Worm (Caenorhabditis elegans): Measurements from ENCODE around the gene B0457.4.

Gene B0457.4

DNA sequence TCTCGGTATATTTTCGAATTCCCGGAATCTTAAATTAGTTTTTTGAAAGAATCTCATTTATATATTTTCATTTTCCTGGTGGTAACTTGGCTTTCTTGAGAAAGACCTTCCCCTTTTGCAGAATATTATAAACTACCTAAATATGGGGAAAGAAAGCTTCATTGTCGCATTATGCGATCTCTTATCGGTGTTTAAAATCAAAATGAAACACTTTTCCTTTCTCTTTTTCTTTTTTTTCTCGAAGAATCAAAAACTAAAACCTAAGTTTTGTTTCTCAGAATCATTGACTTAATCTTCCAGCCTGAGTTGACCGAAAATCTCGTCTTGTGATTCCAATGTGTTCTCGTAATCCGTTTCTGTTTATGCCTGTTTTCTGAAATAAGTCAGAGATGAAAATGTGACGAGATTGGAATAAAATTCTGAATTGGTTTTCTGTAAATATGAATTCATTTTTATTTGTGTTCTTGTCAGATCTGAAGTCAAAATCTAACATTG, 741 bp upstream of the B0457.4 start:
- TF ChIP-seq B0336.3 (GFP tag; IDR thresholded peaks at IDR 0.05) (no peak), lir-1 (GFP tag; conservative IDR thresholded peaks at IDR 0.05) (no peak), lsl-1 (GFP tag; optimal IDR thresholded peaks at IDR 0.05) (no peak), madf-10 (tag; optimal IDR thresholded peaks at IDR 0.05) (no peak), efl-1 (GFP tag; optimal IDR thresholded peaks at IDR 0.05) (no peak), T07F8.4 (tag; optimal IDR thresholded peaks at IDR 0.05) (no peak), ceh-40 (GFP tag; IDR thresholded peaks at IDR 0.05) (no peak), sdz-38 (tag; optimal IDR thresholded peaks at IDR 0.05) (no peak)

DNA sequence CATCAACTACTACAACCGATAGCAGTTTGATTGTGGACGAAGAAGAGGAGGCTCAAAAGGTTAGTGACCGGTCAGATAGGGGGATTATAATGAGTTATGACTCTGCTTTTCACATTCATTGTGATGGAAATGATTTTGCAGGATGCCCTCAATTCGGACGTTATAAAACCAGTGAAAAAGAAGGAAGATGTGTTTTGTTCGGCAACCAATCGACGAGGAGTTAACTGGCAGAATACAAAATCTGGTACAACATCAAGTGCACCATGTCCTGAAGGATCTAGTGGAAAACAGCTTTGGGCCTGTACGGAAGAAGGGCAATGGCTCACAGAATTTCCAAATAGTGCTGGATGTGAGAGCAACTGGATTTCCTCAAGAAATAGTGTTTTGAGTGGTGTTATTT, 8.0 kb downstream of the B0457.4 start:
- TF ChIP-seq dpff-1 (tag; optimal IDR thresholded peaks at IDR 0.05) (no peak), F33H1.4 (GFP tag; IDR thresholded peaks at IDR 0.05) (peak; percentile 9; the same call in 1 of the 2 replicates)

DNA sequence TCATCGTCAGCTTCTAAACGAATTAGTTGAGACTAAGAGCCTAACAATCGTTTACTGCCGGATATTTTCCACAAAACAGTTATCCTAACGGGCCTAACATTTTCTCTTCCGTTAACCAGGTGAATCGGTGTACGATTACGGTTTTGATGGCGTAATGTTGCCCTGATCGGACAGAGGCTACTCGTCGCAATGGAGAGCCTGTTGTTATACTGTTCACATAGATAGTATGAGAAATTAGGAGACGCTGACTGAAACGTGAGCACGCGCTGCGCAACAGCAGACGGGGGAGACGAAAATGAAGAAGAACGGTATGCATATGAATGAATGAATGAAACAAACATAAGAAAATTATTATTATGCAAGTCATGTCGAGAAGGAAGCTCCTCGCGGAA, 12.5 kb downstream of the B0457.4 start:
- TF ChIP-seq pbrm-1 (GFP tag; IDR thresholded peaks at IDR 0.05): no peak
- TF ChIP-seq nhr-27 (tag; optimal IDR thresholded peaks at IDR 0.05): no peak
- no peak for TF ChIP-seq F39B2.1 (GFP tag; IDR thresholded peaks at IDR 0.05)
- TF ChIP-seq ets-4 (GFP tag; optimal IDR thresholded peaks at IDR 0.05): no peak
- no peak for TF ChIP-seq rpc-1 (optimal IDR thresholded peaks at IDR 0.05)
- TF ChIP-seq rpc-1 (tag; optimal IDR thresholded peaks at IDR 0.05): no peak
- no peak for TF ChIP-seq B0336.3 (GFP tag; IDR thresholded peaks at IDR 0.05)
- no peak for TF ChIP-seq lin-40 (tag; optimal IDR thresholded peaks at IDR 0.05)
- TF ChIP-seq chd-7 (tag; optimal IDR thresholded peaks at IDR 0.05): no peak
- no peak for TF ChIP-seq aptf-3 (GFP tag; IDR thresholded peaks at IDR 0.05)
- no peak for TF ChIP-seq K11D2.4 (GFP tag; IDR thresholded peaks at IDR 0.05)

DNA sequence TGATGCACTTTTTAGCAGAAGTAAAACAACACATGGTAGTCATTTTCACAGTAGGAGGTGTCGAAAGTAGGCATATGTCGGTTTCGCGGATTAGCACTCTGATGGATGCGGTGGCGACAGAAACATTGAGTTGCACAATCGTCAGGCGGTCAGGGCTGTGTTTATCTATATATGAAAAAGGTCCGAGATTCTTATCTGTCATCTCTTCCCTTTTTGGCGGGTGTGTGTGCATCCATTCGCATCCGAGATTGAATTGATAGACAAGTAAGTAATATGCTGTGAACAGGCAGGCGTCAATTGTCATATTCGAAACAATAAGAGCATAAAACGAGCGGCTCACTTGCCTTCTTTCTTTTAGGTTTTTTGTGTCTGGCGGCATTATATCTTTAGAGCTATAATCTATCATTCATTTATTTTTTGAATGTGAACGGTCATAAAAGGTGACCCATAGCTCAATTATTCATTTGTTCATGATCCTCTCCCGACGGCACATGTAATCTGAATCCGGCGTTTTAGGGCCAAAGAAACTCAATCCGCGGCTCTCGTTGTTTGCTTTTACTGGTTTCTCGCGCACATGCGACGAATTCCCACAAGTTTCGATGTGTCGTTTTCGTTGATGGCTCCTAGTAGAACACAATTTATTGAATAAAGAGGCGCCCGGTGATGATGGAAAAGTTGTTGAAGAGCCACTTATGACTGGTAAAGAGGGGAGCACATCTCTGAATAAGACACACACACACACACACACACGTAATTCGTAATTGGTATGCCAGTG, 13.1 kb downstream of the B0457.4 start:
- TF ChIP-seq mcd-1 (GFP tag; IDR thresholded peaks at IDR 0.05) (no peak), ceh-91 (GFP tag; IDR thresholded peaks at IDR 0.05) (no peak), madf-3 (GFP tag; IDR thresholded peaks at IDR 0.05) (no peak), Y56A3A.18 (GFP tag; IDR thresholded peaks at IDR 0.05) (no peak), unc-62 (GFP tag; optimal IDR thresholded peaks at IDR 0.05) (no peak), let-526 (GFP tag; IDR thresholded peaks at IDR 0.05) (no peak), madf-10 (tag; optimal IDR thresholded peaks at IDR 0.05) (no peak), bed-2 (GFP tag; IDR thresholded peaks at IDR 0.05) (no peak), pbrm-1 (GFP tag; IDR thresholded peaks at IDR 0.05) (no peak)

DNA sequence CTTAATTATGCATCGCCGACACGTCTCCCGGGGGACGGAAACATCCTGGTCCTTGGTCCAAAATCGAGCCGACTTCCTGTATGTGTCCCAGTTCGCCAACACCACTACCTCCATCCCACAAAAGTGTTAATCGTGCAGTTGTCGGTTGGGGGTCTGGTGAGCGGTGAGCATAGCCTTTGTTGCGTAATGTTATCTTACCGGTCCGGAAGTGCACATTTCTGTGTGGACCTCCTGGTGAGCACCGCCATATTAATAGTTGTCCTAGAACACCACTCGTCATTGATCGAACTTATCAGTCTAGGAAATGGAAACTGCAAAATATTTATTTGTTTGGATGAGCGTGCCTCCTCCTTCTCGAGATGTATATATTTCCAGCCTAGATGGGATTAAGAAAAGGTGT, 14.6 kb downstream of the B0457.4 start:
- TF ChIP-seq ztf-28 (GFP tag; IDR thresholded peaks at IDR 0.05) (no peak), B0019.2 (GFP tag; conservative IDR thresholded peaks at IDR 0.05) (no peak), snpc-1.3 (tag; optimal IDR thresholded peaks at IDR 0.05; ENCODE audit: insufficient read depth) (no peak), ztf-26 (tag; optimal IDR thresholded peaks at IDR 0.05) (no peak), F49E8.2 (tag; optimal IDR thresholded peaks at IDR 0.05; ENCODE audit: insufficient read depth) (no peak), repo-1 (tag; optimal IDR thresholded peaks at IDR 0.05) (no peak), nhr-27 (tag; optimal IDR thresholded peaks at IDR 0.05) (no peak), K11D2.4 (GFP tag; IDR thresholded peaks at IDR 0.05) (no peak)
